Worm (Caenorhabditis elegans) whole organism, mixed stage, embryonic: ENCODE data around the gene rpt-1.

Source experiments
- mep-1 ChIP-seq: fragments of 150-350 bp; optimal IDR thresholded peaks from 2 replicates; lab custom pipeline; 2017; ENCODE audit warnings: missing biosample characterization, missing genetic modification reagents, missing genetic modification characterization, inconsistent platforms
- mls-2 ChIP-seq: sonication (generic microtip); optimal IDR thresholded peaks from 2 replicates; lab custom pipeline; 2016; ENCODE audit warnings: mild to moderate bottlenecking, missing genetic modification characterization, moderate library complexity, missing compliant biosample characterization

- no peak for TF ChIP-seq mep-1 (tag; lab: Kevin White, UChicago)
- no peak for TF ChIP-seq mls-2 (tag; lab: Kevin White, UChicago)
These were observed 15.2 kb upstream of the rpt-1 start for ce11 chrV:11997403-11997802.
